Worm (Caenorhabditis elegans) whole organism, L3 larva: ENCODE measurements around the gene nekl-3.

Experiments used
- aly-2 ChIP-seq: fragments of 150-350 bp; optimal IDR thresholded peaks from 2 replicates; lab custom pipeline; 2014; ENCODE audit warnings: missing biosample characterization, missing genetic modification characterization
- ceh-28 ChIP-seq: fragments of 150-350 bp; optimal IDR thresholded peaks from 2 replicates; lab custom pipeline; 2014; ENCODE audit warnings: missing biosample characterization, missing genetic modification reagents, missing genetic modification characterization
- egl-27 ChIP-seq: sonication (generic microtip); optimal IDR thresholded peaks from 4 replicates; lab custom pipeline; 2017; ENCODE audit warnings: missing biosample characterization, missing genetic modification reagents, missing genetic modification characterization
- fos-1 ChIP-seq: fragments of 150-350 bp; optimal IDR thresholded peaks from 2 replicates; lab custom pipeline; 2014; ENCODE audit warnings: missing biosample characterization, missing genetic modification characterization
- lin-15B ChIP-seq: fragments of 150-350 bp; optimal IDR thresholded peaks from 2 replicates; lab custom pipeline; 2014; ENCODE audit warnings: missing biosample characterization, missing genetic modification characterization
- mdl-1 ChIP-seq: fragments of 150-350 bp; optimal IDR thresholded peaks from 2 replicates; lab custom pipeline; 2014; ENCODE audit warnings: missing biosample characterization, missing genetic modification characterization
- nhr-237 ChIP-seq: fragments of 150-350 bp; optimal IDR thresholded peaks from 2 replicates; lab custom pipeline; 2014; ENCODE audit warnings: missing biosample characterization, missing genetic modification characterization
- nhr-76 ChIP-seq: fragments of 150-350 bp; sonication (generic microtip); optimal IDR thresholded peaks from 5 replicates; lab custom pipeline; 2014; ENCODE audit warnings: missing biosample characterization, missing genetic modification characterization
- pha-4 ChIP-seq: fragments of 150-350 bp; optimal IDR thresholded peaks from 2 replicates; lab custom pipeline; 2014; ENCODE audit warnings: missing biosample characterization, missing genetic modification reagents, missing genetic modification characterization
- snpc-4 ChIP-seq: fragments of 150-350 bp; optimal IDR thresholded peaks from 2 replicates; lab custom pipeline; 2014; ENCODE audit warnings: missing biosample characterization, missing genetic modification characterization
- unc-62 ChIP-seq: fragments of 150-350 bp; sonication (generic microtip); optimal IDR thresholded peaks from 4 replicates; lab custom pipeline; 2014; ENCODE audit warnings: missing biosample characterization, missing genetic modification reagents, missing genetic modification characterization
- zag-1 ChIP-seq: fragments of 150-350 bp; optimal IDR thresholded peaks from 2 replicates; lab custom pipeline; 2014; ENCODE audit warnings: missing biosample characterization, missing genetic modification characterization
- ztf-11 ChIP-seq: fragments of 150-350 bp; optimal IDR thresholded peaks from 2 replicates; lab custom pipeline; 2014; ENCODE audit warnings: missing biosample characterization, missing genetic modification characterization
- ztf-4 ChIP-seq: fragments of 150-350 bp; optimal IDR thresholded peaks from 2 replicates; lab custom pipeline; 2014; ENCODE audit warnings: missing biosample characterization, missing genetic modification characterization

DNA sequence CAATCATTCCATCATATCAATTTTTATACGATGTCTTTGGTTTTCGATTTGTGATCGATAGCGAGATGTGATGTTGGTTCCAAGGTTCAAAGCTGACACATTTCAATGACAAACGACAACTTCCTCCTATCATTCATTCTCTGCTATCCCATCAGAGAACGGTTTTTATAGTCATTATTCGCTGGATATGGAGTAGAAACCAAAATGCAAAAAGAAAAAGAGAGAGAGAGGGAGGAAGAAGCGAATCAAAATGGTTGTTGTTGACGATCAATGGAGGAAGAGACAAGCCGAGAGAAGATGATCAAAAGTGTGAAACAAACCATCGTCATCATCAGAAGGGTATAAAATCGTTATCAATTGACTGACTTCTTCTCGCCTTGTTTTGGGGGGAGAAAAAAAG is 34.1 kb upstream of the nekl-3 start, which contains the start of gene T24D3.2:
- peak; percentile 12 for TF ChIP-seq egl-27 (tag; lab: Kevin White, UChicago)
- no peak for TF ChIP-seq aly-2 (tag; lab: Kevin White, UChicago)
- no peak for TF ChIP-seq ztf-11 (tag; lab: Kevin White, UChicago)
- peak; percentile 20 for TF ChIP-seq unc-62 (GFP tag; lab: Kevin White, UChicago)
- TF ChIP-seq nhr-76: peak; percentile 80
- TF ChIP-seq pha-4 (tag; lab: Kevin White, UChicago): no peak
- peak; percentile 61 for TF ChIP-seq ceh-28 (tag; lab: Kevin White, UChicago)
- no peak for TF ChIP-seq ztf-4
- TF ChIP-seq nhr-237 (tag; lab: Kevin White, UChicago): no peak
- TF ChIP-seq fos-1 (tag; lab: Kevin White, UChicago): no peak
- no peak for TF ChIP-seq snpc-4 (tag; lab: Kevin White, UChicago)
- peak; percentile 13 for TF ChIP-seq mdl-1 (tag; lab: Kevin White, UChicago)
- no peak for TF ChIP-seq lin-15B (tag; lab: Kevin White, UChicago)
- no peak for TF ChIP-seq zag-1 (tag; lab: Kevin White, UChicago)
